Fruit fly (Drosophila melanogaster) whole organism, embryonic: Measurements from ENCODE around the gene Lamtor5.

Experiments
- CG15073 ChIP-seq: fragments of 200-800 bp; sonication (Bioruptor generic); optimal IDR thresholded peaks from 2 replicates; lab custom pipeline; 2016; ENCODE audit warnings: missing biosample characterization, missing genetic modification characterization
- CG2678 ChIP-seq: fragments of 200-800 bp; sonication (Bioruptor generic); optimal IDR thresholded peaks from 3 replicates; lab custom pipeline; 2019; ENCODE audit warnings: missing biosample characterization, mild to moderate bottlenecking, missing genetic modification characterization, moderate library complexity
- CG2875 ChIP-seq: fragments of 200-800 bp; sonication (Bioruptor generic); optimal IDR thresholded peaks from 2 replicates; lab custom pipeline; 2017; ENCODE audit warnings: missing biosample characterization, mild to moderate bottlenecking, missing genetic modification characterization, missing genetic modification reagents
- CG2889 ChIP-seq: fragments of 200-800 bp; sonication (Bioruptor generic); IDR thresholded peaks from 3 replicates; pipeline ENCODE4 v1.3.6; 2022; ENCODE audit warnings: missing biosample characterization, missing genetic modification characterization
- CG7786 ChIP-seq: fragments of 200-800 bp; sonication (Bioruptor generic); optimal IDR thresholded peaks from 2 replicates; lab custom pipeline; 2016; ENCODE audit warnings: missing biosample characterization, missing genetic modification characterization
- CG9609 ChIP-seq: fragments of 200-800 bp; sonication (Bioruptor generic); optimal IDR thresholded peaks from 3 replicates; lab custom pipeline; 2016; ENCODE audit warnings: missing biosample characterization, missing genetic modification characterization
- CHES-1-like ChIP-seq: fragments of 200-800 bp; sonication (Bioruptor generic); optimal IDR thresholded peaks from 2 replicates; lab custom pipeline; 2016; ENCODE audit warnings: missing biosample characterization, missing genetic modification characterization
- Oli ChIP-seq: fragments of 200-800 bp; sonication (Bioruptor generic); optimal IDR thresholded peaks from 2 replicates; lab custom pipeline; 2018; ENCODE audit warnings: missing biosample characterization, mild to moderate bottlenecking, missing genetic modification characterization, moderate library complexity
- Poxn ChIP-seq: fragments of 200-800 bp; sonication (Bioruptor generic); IDR thresholded peaks from 2 replicates; pipeline ENCODE4 v1.3.6; 2022; ENCODE audit warnings: missing biosample characterization, missing genetic modification characterization
- bowl ChIP-seq: fragments of 200-800 bp; sonication (Bioruptor generic); IDR thresholded peaks from 2 replicates; pipeline ENCODE4 v1.3.6; 2022; ENCODE audit warnings: missing biosample characterization, missing genetic modification characterization
- ems ChIP-seq: fragments of 200-800 bp; sonication (Bioruptor generic); optimal IDR thresholded peaks from 3 replicates; lab custom pipeline; 2016; ENCODE audit warnings: missing biosample characterization, missing genetic modification characterization
- gro ChIP-seq: fragments of 200-800 bp; sonication (Bioruptor generic); optimal IDR thresholded peaks from 2 replicates; lab custom pipeline; 2016; ENCODE audit warnings: missing biosample characterization, missing genetic modification characterization
- slou ChIP-seq: fragments of 200-800 bp; sonication (Bioruptor generic); optimal IDR thresholded peaks from 3 replicates; lab custom pipeline; 2016; ENCODE audit warnings: missing biosample characterization, missing genetic modification characterization
- yki ChIP-seq: fragments of >200 bp; optimal IDR thresholded peaks from 3 replicates; lab custom pipeline; 2018

dm6 chrX:1811173-1811572 lies 47.6 kb downstream of the Lamtor5 start:
- TF ChIP-seq slou (GFP tag; lab: Kevin White, UChicago) (no peak), bowl (no peak), Poxn (GFP tag; lab: Robert Waterston, UW) (no peak), CG9609 (GFP tag; lab: Kevin White, UChicago) (no peak), gro (GFP tag; lab: Kevin White, UChicago) (no peak), CG7786 (GFP tag; lab: Kevin White, UChicago) (no peak), CG2889 (GFP tag; lab: Robert Waterston, UW) (no peak), Oli (tag; lab: Kevin White, UChicago) (no peak), CG2678 (tag; lab: Kevin White, UChicago) (no peak), CG15073 (GFP tag; lab: Kevin White, UChicago) (no peak), CG2875 (GFP tag; lab: Kevin White, UChicago) (no peak), ems (no peak), CHES-1-like (GFP tag; lab: Kevin White, UChicago) (no peak), yki (no peak)
